Worm (Caenorhabditis elegans): ENCODE data around the gene sar-1.

- TF ChIP-seq ztf-29 (GFP tag; IDR thresholded peaks at IDR 0.05) (no peak), klf-2 (GFP tag; conservative IDR thresholded peaks at IDR 0.05) (no peak)
Measured at ce11 chrIV:4506637-4507036, 6.5 kb downstream of the sar-1 start, which contains the start of gene gbb-2.
